Fruit fly (Drosophila melanogaster): Measurements from ENCODE around the gene CG1607.

- TF ChIP-seq CG3919 (GFP tag; optimal IDR thresholded peaks at IDR 0.05) (no peak), CG8632 (GFP tag; optimal IDR thresholded peaks at IDR 0.05) (no peak), achi (GFP tag; optimal IDR thresholded peaks at IDR 0.05) (no peak), CG16779 (tag; optimal IDR thresholded peaks at IDR 0.05) (no peak)
Observed at dm6 chr3R:31407026-31407654, 25.2 kb downstream of the CG1607 start.

All from whole organism, prepupa.